Worm (Caenorhabditis elegans): ENCODE measurements around the gene C01G5.7.

C01G5.7 gene

ce11 chrIV:6500433-6500832 is 17.5 kb upstream of the C01G5.7 start:
- no peak for TF ChIP-seq nhr-77 (tag; optimal IDR thresholded peaks at IDR 0.05)
- no peak for TF ChIP-seq nhr-67 (tag; optimal IDR thresholded peaks at IDR 0.05)
- no peak for TF ChIP-seq sea-2 (GFP tag; optimal IDR thresholded peaks at IDR 0.05)
- TF ChIP-seq mml-1 (tag; optimal IDR thresholded peaks at IDR 0.05): no peak
- TF ChIP-seq elt-3 (tag; optimal IDR thresholded peaks at IDR 0.05): no peak
- TF ChIP-seq nfya-1 (tag; optimal IDR thresholded peaks at IDR 0.05; ENCODE audit: insufficient read depth): no peak
- TF ChIP-seq egl-5 (tag; optimal IDR thresholded peaks at IDR 0.05): no peak
- no peak for TF ChIP-seq ama-1 (optimal IDR thresholded peaks at IDR 0.05)
- TF ChIP-seq fkh-10 (GFP tag; optimal IDR thresholded peaks at IDR 0.05): no peak
- TF ChIP-seq egl-27 (tag; optimal IDR thresholded peaks at IDR 0.05): no peak
- no peak for TF ChIP-seq lsy-12 (tag; optimal IDR thresholded peaks at IDR 0.05)
- no peak for TF ChIP-seq snpc-4 (tag; optimal IDR thresholded peaks at IDR 0.05)
- no peak for TF ChIP-seq nhr-23 (tag; optimal IDR thresholded peaks at IDR 0.05)
- TF ChIP-seq fos-1 (tag; optimal IDR thresholded peaks at IDR 0.05): no peak
- TF ChIP-seq elt-2 (tag; optimal IDR thresholded peaks at IDR 0.05): no peak
- TF ChIP-seq unc-39 (tag; optimal IDR thresholded peaks at IDR 0.05): no peak
- TF ChIP-seq lin-39 (tag; optimal IDR thresholded peaks at IDR 0.05): no peak
- no peak for TF ChIP-seq nhr-12 (tag; optimal IDR thresholded peaks at IDR 0.05)
- no peak for TF ChIP-seq zag-1 (tag; optimal IDR thresholded peaks at IDR 0.05)
- TF ChIP-seq ceh-82 (tag; optimal IDR thresholded peaks at IDR 0.05): no peak

DNA sequence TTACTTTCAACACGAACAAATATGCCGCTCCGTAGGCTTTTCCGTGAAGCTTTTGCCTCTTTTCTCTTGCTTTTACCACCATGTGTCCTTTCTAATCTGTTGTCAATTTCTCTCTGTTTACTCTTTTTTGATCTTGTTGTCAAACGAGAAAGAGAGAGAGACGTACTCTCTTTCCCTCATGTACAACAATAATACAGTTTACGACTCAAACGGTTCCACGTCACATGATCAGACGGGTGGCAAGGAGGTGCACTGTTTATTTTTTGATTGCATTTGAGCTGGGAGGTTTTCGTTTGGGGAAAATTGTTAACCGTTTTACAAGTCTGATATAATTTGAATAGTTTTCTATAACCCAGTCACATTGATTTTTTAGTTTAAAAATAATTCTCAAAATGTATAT is 17.1 kb upstream of the C01G5.7 start:
- TF ChIP-seq pha-4 (tag; optimal IDR thresholded peaks at IDR 0.05) (peak; percentile 100), pqm-1 (tag; optimal IDR thresholded peaks at IDR 0.05) (peak; percentile 56), nhr-76 (tag; optimal IDR thresholded peaks at IDR 0.05) (no peak), ceh-16 (tag; optimal IDR thresholded peaks at IDR 0.05) (no peak), ztf-11 (tag; optimal IDR thresholded peaks at IDR 0.05) (no peak), lin-39 (tag; optimal IDR thresholded peaks at IDR 0.05) (no peak), jun-1 (tag; optimal IDR thresholded peaks at IDR 0.05) (no peak), nhr-28 (tag; optimal IDR thresholded peaks at IDR 0.05) (no peak), snpc-4 (tag; optimal IDR thresholded peaks at IDR 0.05) (no peak), fos-1 (tag; optimal IDR thresholded peaks at IDR 0.05) (no peak), nhr-23 (tag; optimal IDR thresholded peaks at IDR 0.05) (no peak), nhr-25 (tag; optimal IDR thresholded peaks at IDR 0.05) (no peak), daf-12 (tag; optimal IDR thresholded peaks at IDR 0.05) (no peak), ceh-9 (tag; optimal IDR thresholded peaks at IDR 0.05) (no peak), fkh-2 (tag; optimal IDR thresholded peaks at IDR 0.05) (no peak), elt-2 (tag; optimal IDR thresholded peaks at IDR 0.05) (peak; percentile 58), sea-2 (GFP tag; optimal IDR thresholded peaks at IDR 0.05) (no peak)

ce11 chrIV:6502725-6503124 is 15.2 kb upstream of the C01G5.7 start:
- TF ChIP-seq pha-4 (tag; optimal IDR thresholded peaks at IDR 0.05) (peak; percentile 72), ZK546.5 (tag; optimal IDR thresholded peaks at IDR 0.05) (no peak), pqm-1 (tag; optimal IDR thresholded peaks at IDR 0.05) (peak; percentile 58), daf-12 (tag; optimal IDR thresholded peaks at IDR 0.05) (no peak), elt-2 (tag; optimal IDR thresholded peaks at IDR 0.05) (peak; percentile 80), skn-1 (tag; optimal IDR thresholded peaks at IDR 0.05) (no peak), ceh-9 (tag; optimal IDR thresholded peaks at IDR 0.05) (no peak), jun-1 (tag; optimal IDR thresholded peaks at IDR 0.05) (peak; percentile 2), egl-27 (tag; optimal IDR thresholded peaks at IDR 0.05) (no peak)

- TF ChIP-seq lsy-12 (tag; optimal IDR thresholded peaks at IDR 0.05) (no peak), fkh-2 (tag; optimal IDR thresholded peaks at IDR 0.05) (no peak), elt-2 (tag; optimal IDR thresholded peaks at IDR 0.05) (peak; percentile 36), mml-1 (tag; optimal IDR thresholded peaks at IDR 0.05) (no peak), ztf-4 (tag; optimal IDR thresholded peaks at IDR 0.05) (no peak)
These were observed 11.5 kb upstream of the C01G5.7 start, which contains the start of gene pqn-89 for ce11 chrIV:6506424-6506823. Gene pqn-89 (plus strand): TSS chrIV:6506724.

DNA sequence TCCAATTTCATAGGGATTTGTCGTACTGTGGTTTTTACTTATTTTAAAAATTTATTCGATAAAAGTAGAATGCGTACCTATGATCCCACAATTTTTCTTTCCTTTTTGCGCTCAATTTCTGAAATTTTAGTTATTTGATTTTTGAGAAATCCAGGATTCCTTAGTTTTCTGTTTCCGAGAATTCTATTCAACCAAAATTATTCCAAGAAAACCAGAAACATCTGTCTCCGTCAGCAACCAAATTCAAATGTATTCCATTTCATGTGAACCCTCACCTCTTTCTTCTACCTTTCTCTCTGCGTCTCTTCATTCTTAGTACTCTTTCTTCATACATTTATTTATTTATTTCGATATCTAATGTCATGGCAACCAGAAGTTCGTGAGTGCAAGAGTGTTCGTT is 6.2 kb upstream of the C01G5.7 start:
- TF ChIP-seq skn-1 (tag; optimal IDR thresholded peaks at IDR 0.05): no peak
- TF ChIP-seq ceh-82 (tag; optimal IDR thresholded peaks at IDR 0.05): no peak
- TF ChIP-seq ama-1 (optimal IDR thresholded peaks at IDR 0.05): no peak
- no peak for TF ChIP-seq nfya-1 (tag; optimal IDR thresholded peaks at IDR 0.05; ENCODE audit: insufficient read depth)
- TF ChIP-seq daf-12 (tag; optimal IDR thresholded peaks at IDR 0.05): no peak
- no peak for TF ChIP-seq ztf-11 (tag; optimal IDR thresholded peaks at IDR 0.05)
- no peak for TF ChIP-seq nhr-11 (tag; optimal IDR thresholded peaks at IDR 0.05)
- no peak for TF ChIP-seq mdl-1 (tag; optimal IDR thresholded peaks at IDR 0.05)
- no peak for TF ChIP-seq snpc-4 (tag; optimal IDR thresholded peaks at IDR 0.05)
- TF ChIP-seq tbx-2 (tag; optimal IDR thresholded peaks at IDR 0.05): no peak
- TF ChIP-seq elt-2 (tag; optimal IDR thresholded peaks at IDR 0.05): no peak
- TF ChIP-seq nhr-76 (tag; optimal IDR thresholded peaks at IDR 0.05): no peak
- TF ChIP-seq elt-1 (tag; optimal IDR thresholded peaks at IDR 0.05): no peak
- no peak for TF ChIP-seq lin-39 (tag; optimal IDR thresholded peaks at IDR 0.05)

All from whole organism, L3 larva.